Worm (Caenorhabditis elegans): ENCODE data around the gene C32D5.11.

Gene C32D5.11

DNA sequence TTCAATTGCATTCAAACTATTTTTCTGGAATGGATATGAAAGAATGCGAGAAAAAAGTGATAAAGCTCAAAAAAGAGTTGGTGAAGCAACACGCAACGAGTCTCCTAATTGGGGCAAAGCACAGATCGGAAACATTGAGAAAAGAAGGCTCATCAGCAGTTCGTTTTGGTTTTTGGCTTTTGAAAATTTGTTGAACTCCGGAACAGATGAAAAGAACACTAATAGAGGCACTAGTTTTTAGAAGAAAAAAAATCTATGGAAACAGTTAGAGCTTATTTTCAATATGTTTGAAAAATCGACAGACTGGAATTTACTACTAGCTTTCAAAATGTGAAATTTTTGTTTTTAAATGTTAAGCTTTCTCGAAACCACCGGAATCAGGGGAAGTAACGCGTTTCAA is 43.4 kb downstream of the C32D5.11 start:
- TF ChIP-seq lsy-12 (tag; optimal IDR thresholded peaks at IDR 0.05): no peak
- no peak for TF ChIP-seq R02D3.7 (tag; optimal IDR thresholded peaks at IDR 0.05)
- TF ChIP-seq elt-3 (tag; optimal IDR thresholded peaks at IDR 0.05): no peak
- TF ChIP-seq nfya-1 (tag; optimal IDR thresholded peaks at IDR 0.05; ENCODE audit: insufficient read depth): no peak

ce11 chrII:6311459-6311858 is 43.8 kb downstream of the C32D5.11 start:
- TF ChIP-seq fkh-10 (GFP tag; optimal IDR thresholded peaks at IDR 0.05) (peak; percentile 27), ceh-82 (tag; optimal IDR thresholded peaks at IDR 0.05) (no peak)

DNA sequence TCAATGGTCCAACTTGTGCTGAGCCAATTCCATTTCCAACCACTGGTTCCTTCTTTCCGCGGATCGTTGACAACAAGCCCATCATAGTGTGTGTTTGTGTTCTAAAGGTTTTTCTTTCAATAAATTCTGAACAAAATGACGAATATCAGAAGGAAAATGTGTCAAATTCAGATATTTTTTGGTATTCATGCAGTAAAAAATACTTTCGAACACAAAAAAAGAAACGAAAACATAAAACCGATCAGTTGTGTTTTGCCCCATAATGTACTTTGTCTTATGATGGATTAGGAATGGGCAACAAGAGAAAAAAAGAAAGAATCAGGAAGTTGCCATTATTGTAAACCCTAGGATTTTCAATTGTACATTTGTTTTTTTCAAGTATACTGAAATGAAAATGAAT is 46.0 kb downstream of the C32D5.11 start, which contains the start of gene glb-10:
TSS of gene glb-10 (minus strand) at position 101 of the 400 bp plus-strand sequence.
- TF ChIP-seq ama-1 (optimal IDR thresholded peaks at IDR 0.05): no peak
- no peak for TF ChIP-seq ceh-9 (tag; optimal IDR thresholded peaks at IDR 0.05)
- no peak for TF ChIP-seq nhr-23 (tag; optimal IDR thresholded peaks at IDR 0.05)
- TF ChIP-seq nhr-28 (tag; optimal IDR thresholded peaks at IDR 0.05): no peak
- TF ChIP-seq skn-1 (tag; optimal IDR thresholded peaks at IDR 0.05): no peak
- TF ChIP-seq elt-2 (tag; optimal IDR thresholded peaks at IDR 0.05): no peak
- no peak for TF ChIP-seq fkh-2 (tag; optimal IDR thresholded peaks at IDR 0.05)
- TF ChIP-seq mml-1 (tag; optimal IDR thresholded peaks at IDR 0.05): no peak

DNA sequence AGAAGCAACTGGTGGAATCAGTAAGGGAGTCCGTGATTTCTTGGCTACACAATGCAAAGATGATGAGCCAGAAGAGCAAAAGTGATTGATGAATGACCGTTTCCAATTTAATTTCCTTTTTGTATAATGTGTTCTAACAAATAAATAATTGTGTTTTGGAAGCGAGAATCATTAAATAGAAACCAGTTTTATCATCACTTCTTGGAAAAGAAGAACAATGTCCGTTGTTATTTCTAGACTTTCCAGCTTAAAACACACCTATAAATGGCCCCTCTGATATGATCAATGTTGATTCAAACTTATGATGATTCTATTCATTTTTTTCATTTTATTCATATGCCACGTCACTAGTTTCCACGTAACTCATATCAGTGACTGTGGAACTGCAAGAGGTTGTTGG is 49.1 kb downstream of the C32D5.11 start, which contains the start of gene C29F5.8:
TSS of gene C29F5.8 (plus strand) at position 301 of the 400 bp plus-strand sequence.
- TF ChIP-seq nhr-12 (tag; optimal IDR thresholded peaks at IDR 0.05) (no peak), nhr-43 (tag; optimal IDR thresholded peaks at IDR 0.05; ENCODE audit: poor library complexity, severe bottlenecking) (no peak), zag-1 (tag; optimal IDR thresholded peaks at IDR 0.05) (no peak), elt-2 (tag; optimal IDR thresholded peaks at IDR 0.05) (no peak)

ce11 chrII:6303209-6303740 is 52.0 kb downstream of the C32D5.11 start, which contains the start of gene C29F5.1:
C29F5.1 (plus strand) TSS chrII:6303525.
- no peak for TF ChIP-seq sea-2 (GFP tag; optimal IDR thresholded peaks at IDR 0.05)
- TF ChIP-seq nhr-76 (tag; optimal IDR thresholded peaks at IDR 0.05): no peak
- TF ChIP-seq ama-1 (optimal IDR thresholded peaks at IDR 0.05): no peak
- TF ChIP-seq lin-15B (tag; optimal IDR thresholded peaks at IDR 0.05): no peak
- TF ChIP-seq skn-1 (tag; optimal IDR thresholded peaks at IDR 0.05): no peak
- peak; percentile 1 for TF ChIP-seq nfya-1 (tag; optimal IDR thresholded peaks at IDR 0.05; ENCODE audit: insufficient read depth)
- peak; percentile 40 for TF ChIP-seq egl-5 (tag; optimal IDR thresholded peaks at IDR 0.05)
- TF ChIP-seq fos-1 (tag; optimal IDR thresholded peaks at IDR 0.05): no peak
- no peak for TF ChIP-seq ZK546.5 (tag; optimal IDR thresholded peaks at IDR 0.05)
- no peak for TF ChIP-seq tbx-2 (tag; optimal IDR thresholded peaks at IDR 0.05)
- TF ChIP-seq fkh-10 (GFP tag; optimal IDR thresholded peaks at IDR 0.05): no peak
- no peak for TF ChIP-seq nhr-23 (tag; optimal IDR thresholded peaks at IDR 0.05)
- TF ChIP-seq ceh-16 (tag; optimal IDR thresholded peaks at IDR 0.05): no peak
